In genomic region chrV:7857931-7858330, ce11 we compare ENCODE assay signal across 3 worm cellular contexts.
TF ChIP-seq lines count a peak whose summit lies in the region.

C37C3.1 (plus strand) TSS chrV:7857963.

TF ChIP-seq in whole organism, L2 larva, 48 proteins besides CTCF, POLR2A, EP300 and RAD21 (continued from another document):
- TF ChIP-seq lin-39 (tag; optimal IDR thresholded peaks at IDR 0.05; lab: Kevin White, UChicago): no peak
- no peak for TF ChIP-seq gmeb-1 (tag; optimal IDR thresholded peaks at IDR 0.05; lab: Kevin White, UChicago)
- no peak for TF ChIP-seq fos-1 (tag; optimal IDR thresholded peaks at IDR 0.05; lab: Kevin White, UChicago)
- no peak for TF ChIP-seq aly-2 (tag; optimal IDR thresholded peaks at IDR 0.05; lab: Kevin White, UChicago)
- peak; percentile 5 for TF ChIP-seq sma-9 (GFP tag; optimal IDR thresholded peaks at IDR 0.05; lab: Kevin White, UChicago)
- TF ChIP-seq sma-9 (tag; optimal IDR thresholded peaks at IDR 0.05; lab: Kevin White, UChicago): no peak
- no peak for TF ChIP-seq mab-5 (tag; optimal IDR thresholded peaks at IDR 0.05; lab: Kevin White, UChicago)
- no peak for TF ChIP-seq alr-1 (tag; optimal IDR thresholded peaks at IDR 0.05; lab: Kevin White, UChicago)
- TF ChIP-seq peb-1 (tag; optimal IDR thresholded peaks at IDR 0.05; lab: Kevin White, UChicago): no peak
- no peak for TF ChIP-seq ztf-4 (tag; optimal IDR thresholded peaks at IDR 0.05; lab: Kevin White, UChicago)
- peak; percentile 40 for TF ChIP-seq nhr-21 (tag; optimal IDR thresholded peaks at IDR 0.05; lab: Kevin White, UChicago)
- peak; percentile 23 for TF ChIP-seq crh-2 (tag; optimal IDR thresholded peaks at IDR 0.05; lab: Kevin White, UChicago)
- TF ChIP-seq C34F6.9 (tag; optimal IDR thresholded peaks at IDR 0.05; lab: Kevin White, UChicago): no peak
- TF ChIP-seq unc-62 (GFP tag; optimal IDR thresholded peaks at IDR 0.05; lab: Kevin White, UChicago): no peak
- no peak for TF ChIP-seq nhr-6 (tag; optimal IDR thresholded peaks at IDR 0.05; lab: Kevin White, UChicago)
- TF ChIP-seq Y55F3AM.14 (GFP tag; optimal IDR thresholded peaks at IDR 0.05; lab: Kevin White, UChicago): no peak
- no peak for TF ChIP-seq mdl-1 (tag; optimal IDR thresholded peaks at IDR 0.05; lab: Kevin White, UChicago)
- TF ChIP-seq blmp-1 (tag; optimal IDR thresholded peaks at IDR 0.05; lab: Kevin White, UChicago; ENCODE audit: insufficient read depth): no peak
- TF ChIP-seq F13H6.1 (tag; optimal IDR thresholded peaks at IDR 0.05; lab: Kevin White, UChicago): no peak
- TF ChIP-seq unc-39 (tag; optimal IDR thresholded peaks at IDR 0.05; lab: Kevin White, UChicago): no peak
- TF ChIP-seq nhr-129 (tag; optimal IDR thresholded peaks at IDR 0.05; lab: Kevin White, UChicago): no peak
- no peak for TF ChIP-seq ceh-82 (tag; optimal IDR thresholded peaks at IDR 0.05; lab: Kevin White, UChicago)
- no peak for TF ChIP-seq ZK546.5 (tag; optimal IDR thresholded peaks at IDR 0.05; lab: Kevin White, UChicago)

TF ChIP-seq in whole organism, L4 larva, 104 proteins besides CTCF, POLR2A, EP300 and RAD21 (continued from another document):
- TF ChIP-seq lir-3 (tag; optimal IDR thresholded peaks at IDR 0.05; lab: Kevin White, UChicago): no peak
- TF ChIP-seq F49E8.2 (tag; optimal IDR thresholded peaks at IDR 0.05; lab: Kevin White, UChicago; ENCODE audit: borderline replicate concordance): peak; percentile 17
- no peak for TF ChIP-seq ceh-44 (GFP tag; IDR thresholded peaks at IDR 0.05; lab: Robert Waterston, UW)
- TF ChIP-seq dpl-1 (GFP tag; optimal IDR thresholded peaks at IDR 0.05; lab: Kevin White, UChicago): no peak
- no peak for TF ChIP-seq egl-43 (GFP tag; IDR thresholded peaks at IDR 0.05; lab: Robert Waterston, UW)
- TF ChIP-seq spr-1 (tag; optimal IDR thresholded peaks at IDR 0.05; lab: Kevin White, UChicago): peak; percentile 19
- no peak for TF ChIP-seq unc-62 (GFP tag; optimal IDR thresholded peaks at IDR 0.05 in 1 of 2; lab: Kevin White, UChicago)
- TF ChIP-seq unc-62 (tag; optimal IDR thresholded peaks at IDR 0.05; lab: Kevin White, UChicago): no peak
- peak; percentile 57 for TF ChIP-seq lin-38 (GFP tag; IDR thresholded peaks at IDR 0.05; lab: Robert Waterston, UW)
- peak; percentile 14 for TF ChIP-seq dve-1 (tag; optimal IDR thresholded peaks at IDR 0.05; lab: Kevin White, UChicago; ENCODE audit: insufficient read depth)
- 0 out of 2 replicates have a peak, but pooled peaks have one; percentile 47 for TF ChIP-seq zfp-3 (GFP tag; conservative IDR thresholded peaks at IDR 0.05; lab: Robert Waterston, UW)
- peak; percentile 59 for TF ChIP-seq F10B5.3 (tag; optimal IDR thresholded peaks at IDR 0.05; lab: Kevin White, UChicago)
- TF ChIP-seq rbr-2 (tag; optimal IDR thresholded peaks at IDR 0.05; lab: Kevin White, UChicago): peak; percentile 11
- TF ChIP-seq F26F4.8 (GFP tag; conservative IDR thresholded peaks at IDR 0.05; lab: Robert Waterston, UW): no peak
- TF ChIP-seq hlh-30 (tag; optimal IDR thresholded peaks at IDR 0.05; lab: Kevin White, UChicago; ENCODE audit: insufficient read depth): no peak
- TF ChIP-seq aha-1 (tag; lab: Kevin White, UChicago): peak; percentile 94
- no peak; the same call in 1 of the 2 replicates for TF ChIP-seq lin-1 (GFP tag; IDR thresholded peaks at IDR 0.05; lab: Robert Waterston, UW)
- peak; percentile 57; the same call in 1 of the 2 replicates for TF ChIP-seq arid-1 (GFP tag; conservative IDR thresholded peaks at IDR 0.05; lab: Robert Waterston, UW)
- no peak for TF ChIP-seq tag-97 (GFP tag; IDR thresholded peaks at IDR 0.05; lab: Robert Waterston, UW)
- TF ChIP-seq mxl-3 (GFP tag; optimal IDR thresholded peaks at IDR 0.05; lab: Kevin White, UChicago): no peak
- 0 out of 2 replicates have a peak, but pooled peaks have one; percentile 24 for TF ChIP-seq dmd-8 (GFP tag; IDR thresholded peaks at IDR 0.05; lab: Robert Waterston, UW)
- peak; percentile 15 for TF ChIP-seq nhr-48 (tag; optimal IDR thresholded peaks at IDR 0.05; lab: Kevin White, UChicago)
- no peak for TF ChIP-seq nhr-28 (tag; optimal IDR thresholded peaks at IDR 0.05; lab: Kevin White, UChicago)
- 0 out of 2 replicates have a peak, but pooled peaks have one; percentile 13 for TF ChIP-seq daf-8 (GFP tag; IDR thresholded peaks at IDR 0.05; lab: Robert Waterston, UW)
- peak; percentile 57 for TF ChIP-seq lin-13 (GFP tag; optimal IDR thresholded peaks at IDR 0.05; lab: Kevin White, UChicago)
- TF ChIP-seq spr-3 (GFP tag; optimal IDR thresholded peaks at IDR 0.05; lab: Kevin White, UChicago): peak; percentile 13
- no peak for TF ChIP-seq pha-4 (GFP tag; IDR thresholded peaks at IDR 0.05; lab: Robert Waterston, UW)
- no peak for TF ChIP-seq pha-4 (tag; optimal IDR thresholded peaks at IDR 0.05; lab: Kevin White, UChicago)
- 0 out of 2 replicates have a peak, but pooled peaks have one; percentile 49 for TF ChIP-seq ctbp-1 (GFP tag; IDR thresholded peaks at IDR 0.05; lab: Robert Waterston, UW)

TF ChIP-seq in whole organism, young adult, 124 proteins besides CTCF, POLR2A, EP300 and RAD21 (continued from another document and continues in another):
- TF ChIP-seq ztf-26 (tag; optimal IDR thresholded peaks at IDR 0.05; lab: Kevin White, UChicago) (no peak), F39B2.1 (GFP tag; IDR thresholded peaks at IDR 0.05; lab: Robert Waterston, UW) (no peak), Y53G8AR.9 (GFP tag; conservative IDR thresholded peaks at IDR 0.05; lab: Robert Waterston, UW) (no peak), let-526 (GFP tag; IDR thresholded peaks at IDR 0.05; lab: Robert Waterston, UW) (0 out of 2 replicates have a peak, but pooled peaks have one; percentile 9), tbx-9 (tag; optimal IDR thresholded peaks at IDR 0.05; lab: Kevin White, UChicago; ENCODE audit: borderline replicate concordance) (no peak), let-607 (tag; optimal IDR thresholded peaks at IDR 0.05; lab: Kevin White, UChicago) (no peak), K12H6.12 (tag; optimal IDR thresholded peaks at IDR 0.05; lab: Kevin White, UChicago) (no peak), mel-28 (tag; optimal IDR thresholded peaks at IDR 0.05; lab: Kevin White, UChicago; ENCODE audit: borderline replicate concordance) (no peak), ccch-3 (GFP tag; optimal IDR thresholded peaks at IDR 0.05; lab: Kevin White, UChicago) (no peak), Y67H2A.10 (GFP tag; conservative IDR thresholded peaks at IDR 0.05; lab: Robert Waterston, UW) (no peak), madf-8 (GFP tag; conservative IDR thresholded peaks at IDR 0.05; lab: Robert Waterston, UW) (no peak), Y53F4B.3 (GFP tag; IDR thresholded peaks at IDR 0.05; lab: Robert Waterston, UW) (no peak), snpc-1.3 (tag; optimal IDR thresholded peaks at IDR 0.05; lab: Kevin White, UChicago; ENCODE audit: insufficient read depth) (no peak), pbrm-1 (GFP tag; IDR thresholded peaks at IDR 0.05; lab: Robert Waterston, UW) (no peak), ztf-3 (GFP tag; optimal IDR thresholded peaks at IDR 0.05; lab: Kevin White, UChicago) (no peak), F57C9.4 (tag; optimal IDR thresholded peaks at IDR 0.05; lab: Kevin White, UChicago) (no peak), T07F8.4 (tag; optimal IDR thresholded peaks at IDR 0.05; lab: Kevin White, UChicago) (no peak), ztf-22 (GFP tag; optimal IDR thresholded peaks at IDR 0.05; lab: Kevin White, UChicago) (no peak), unc-62 (GFP tag; optimal IDR thresholded peaks at IDR 0.05; lab: Kevin White, UChicago) (no peak), tlf-1 (GFP tag; optimal IDR thresholded peaks at IDR 0.05; lab: Kevin White, UChicago) (peak; percentile 57), lsy-27 (tag; optimal IDR thresholded peaks at IDR 0.05; lab: Kevin White, UChicago; ENCODE audit: borderline replicate concordance, insufficient read depth) (no peak), ekl-4 (GFP tag; IDR thresholded peaks at IDR 0.05; lab: Robert Waterston, UW) (no peak), rec-8 (tag; optimal IDR thresholded peaks at IDR 0.05; lab: Kevin White, UChicago) (no peak), zim-3 (tag; optimal IDR thresholded peaks at IDR 0.05; lab: Kevin White, UChicago) (peak; percentile 30), F37B4.10 (GFP tag; IDR thresholded peaks at IDR 0.05; lab: Robert Waterston, UW) (no peak), lsl-1 (GFP tag; optimal IDR thresholded peaks at IDR 0.05; lab: Kevin White, UChicago) (no peak), hrde-1 (tag; optimal IDR thresholded peaks at IDR 0.05; lab: Kevin White, UChicago; ENCODE audit: borderline replicate concordance) (peak; percentile 75), lin-54 (GFP tag; optimal IDR thresholded peaks at IDR 0.05; lab: Kevin White, UChicago) (peak; percentile 9), rcor-1 (GFP tag; IDR thresholded peaks at IDR 0.05; lab: Robert Waterston, UW) (no peak), gei-17 (GFP tag; optimal IDR thresholded peaks at IDR 0.05; lab: Kevin White, UChicago) (no peak), unc-130 (GFP tag; optimal IDR thresholded peaks at IDR 0.05; lab: Kevin White, UChicago) (no peak), D2030.7 (GFP tag; IDR thresholded peaks at IDR 0.05; lab: Robert Waterston, UW) (0 out of 2 replicates have a peak, but pooled peaks have one; percentile 19), dpl-1 (GFP tag; optimal IDR thresholded peaks at IDR 0.05; lab: Kevin White, UChicago) (no peak), attf-3 (GFP tag; conservative IDR thresholded peaks at IDR 0.05; lab: Robert Waterston, UW) (no peak), ceh-100 (GFP tag; IDR thresholded peaks at IDR 0.05; lab: Robert Waterston, UW) (0 out of 2 replicates have a peak, but pooled peaks have one; percentile 35), lin-26 (GFP tag; IDR thresholded peaks at IDR 0.05; lab: Robert Waterston, UW) (no peak), mxl-1 (tag; optimal IDR thresholded peaks at IDR 0.05; lab: Kevin White, UChicago) (no peak), B0261.1 (tag; optimal IDR thresholded peaks at IDR 0.05; lab: Kevin White, UChicago) (no peak), tbp1 (GFP tag; optimal IDR thresholded peaks at IDR 0.05; lab: Kevin White, UChicago) (peak; percentile 12), K11D2.4 (GFP tag; IDR thresholded peaks at IDR 0.05; lab: Robert Waterston, UW) (no peak), ZK185.1 (tag; optimal IDR thresholded peaks at IDR 0.05; lab: Kevin White, UChicago; ENCODE audit: poor library complexity, severe bottlenecking) (no peak), ztf-18 (tag; optimal IDR thresholded peaks at IDR 0.05; lab: Kevin White, UChicago) (no peak), madf-6 (GFP tag; IDR thresholded peaks at IDR 0.05; lab: Robert Waterston, UW) (peak; percentile 45), F22D6.2 (tag; optimal IDR thresholded peaks at IDR 0.05; lab: Kevin White, UChicago) (no peak), lag-1 (GFP tag; IDR thresholded peaks at IDR 0.05; lab: Robert Waterston, UW) (no peak), aptf-2 (GFP tag; conservative IDR thresholded peaks at IDR 0.05; lab: Robert Waterston, UW) (no peak), hlh-26 (GFP tag; conservative IDR thresholded peaks at IDR 0.05; lab: Robert Waterston, UW) (no peak), sdz-38 (tag; optimal IDR thresholded peaks at IDR 0.05; lab: Kevin White, UChicago) (no peak), nfyb-1 (GFP tag; IDR thresholded peaks at IDR 0.05; lab: Robert Waterston, UW) (peak; percentile 85), lir-1 (GFP tag; conservative IDR thresholded peaks at IDR 0.05; lab: Robert Waterston, UW) (no peak), hlh-12 (tag; optimal IDR thresholded peaks at IDR 0.05; lab: Kevin White, UChicago) (no peak), F23B12.7 (tag; optimal IDR thresholded peaks at IDR 0.05; lab: Kevin White, UChicago; ENCODE audit: insufficient read depth) (no peak), ceh-91 (GFP tag; IDR thresholded peaks at IDR 0.05; lab: Robert Waterston, UW) (no peak), lin-35 (GFP tag; optimal IDR thresholded peaks at IDR 0.05; lab: Kevin White, UChicago) (peak in 1 of 3 experiments; percentile 3), hsf-1 (GFP tag; IDR thresholded peaks at IDR 0.05; lab: Robert Waterston, UW) (peak; percentile 76), ceh-40 (GFP tag; IDR thresholded peaks at IDR 0.05; lab: Robert Waterston, UW) (no peak), F52B5.7 (tag; optimal IDR thresholded peaks at IDR 0.05; lab: Kevin White, UChicago) (no peak), egl-18 (GFP tag; IDR thresholded peaks at IDR 0.05; lab: Robert Waterston, UW) (no peak), hmg-20 (GFP tag; IDR thresholded peaks at IDR 0.05; lab: Robert Waterston, UW) (peak; percentile 70), sea-2 (GFP tag; IDR thresholded peaks at IDR 0.05; lab: Robert Waterston, UW) (no peak), bed-2 (GFP tag; IDR thresholded peaks at IDR 0.05; lab: Robert Waterston, UW) (no peak), xnd-1 (tag; optimal IDR thresholded peaks at IDR 0.05; lab: Kevin White, UChicago) (no peak), C17E4.6 (GFP tag; IDR thresholded peaks at IDR 0.05; lab: Robert Waterston, UW) (no peak), F10E7.11 (tag; optimal IDR thresholded peaks at IDR 0.05; lab: Kevin White, UChicago) (no peak), B0019.2 (GFP tag; conservative IDR thresholded peaks at IDR 0.05; lab: Robert Waterston, UW) (no peak), T26A5.8 (tag; optimal IDR thresholded peaks at IDR 0.05; lab: Kevin White, UChicago) (peak; percentile 11), atf-7 (tag; optimal IDR thresholded peaks at IDR 0.05; lab: Kevin White, UChicago) (peak; percentile 4), mes-4 (tag; optimal IDR thresholded peaks at IDR 0.05; lab: Kevin White, UChicago) (peak; percentile 3), snpc-3.4 (tag; optimal IDR thresholded peaks at IDR 0.05; lab: Kevin White, UChicago) (no peak), bed-1 (GFP tag; IDR thresholded peaks at IDR 0.05; lab: Robert Waterston, UW) (no peak), attf-5 (GFP tag; optimal IDR thresholded peaks at IDR 0.05; lab: Kevin White, UChicago) (no peak), nfya-1 (tag; optimal IDR thresholded peaks at IDR 0.05; lab: Kevin White, UChicago; ENCODE audit: borderline replicate concordance, insufficient read depth) (no peak), hmg-1.2 (GFP tag; IDR thresholded peaks at IDR 0.05; lab: Robert Waterston, UW) (0 out of 2 replicates have a peak, but pooled peaks have one; percentile 8), dox-1 (GFP tag; IDR thresholded peaks at IDR 0.05; lab: Robert Waterston, UW) (no peak), egrh-3 (GFP tag; IDR thresholded peaks at IDR 0.05; lab: Robert Waterston, UW) (no peak), somi-1 (GFP tag; optimal IDR thresholded peaks at IDR 0.05; lab: Kevin White, UChicago) (no peak), Y79H2A.3 (GFP tag; conservative IDR thresholded peaks at IDR 0.05; lab: Robert Waterston, UW) (no peak), lin-40 (tag; optimal IDR thresholded peaks at IDR 0.05; lab: Kevin White, UChicago) (peak; percentile 3), snpc-1.1 (tag; optimal IDR thresholded peaks at IDR 0.05; lab: Kevin White, UChicago; ENCODE audit: insufficient read depth) (peak; percentile 1), mcd-1 (GFP tag; IDR thresholded peaks at IDR 0.05; lab: Robert Waterston, UW) (no peak), F49E8.2 (tag; optimal IDR thresholded peaks at IDR 0.05; lab: Kevin White, UChicago; ENCODE audit: insufficient read depth) (no peak), nhr-179 (tag; optimal IDR thresholded peaks at IDR 0.05; lab: Kevin White, UChicago) (no peak), nhr-90 (tag; optimal IDR thresholded peaks at IDR 0.05; lab: Kevin White, UChicago) (no peak), ztf-6 (GFP tag; IDR thresholded peaks at IDR 0.05; lab: Robert Waterston, UW) (no peak), rpc-1 (optimal IDR thresholded peaks at IDR 0.05; lab: Kevin White, UChicago) (no peak), rpc-1 (tag; optimal IDR thresholded peaks at IDR 0.05; lab: Kevin White, UChicago) (no peak), nfya-2 (GFP tag; IDR thresholded peaks at IDR 0.05; lab: Robert Waterston, UW) (no peak), efl-1 (GFP tag; optimal IDR thresholded peaks at IDR 0.05; lab: Kevin White, UChicago) (no peak)
